Fruit fly (Drosophila melanogaster): Measurements from ENCODE around the gene Ccm3.

Ccm3 gene

dm6 chr3R:15350993-15351426, 20.7 kb upstream of the Ccm3 start, which contains the start of the genes Trs33 and Tmtc4 (continued):
- TF ChIP-seq Mad (GFP tag; optimal IDR thresholded peaks at IDR 0.05) (no peak), aop (GFP tag; IDR thresholded peaks at IDR 0.05) (no peak), CG7556 (GFP tag; optimal IDR thresholded peaks at IDR 0.05) (peak; percentile 34), Sox100B (GFP tag; optimal IDR thresholded peaks at IDR 0.05) (no peak), jumu (GFP tag; optimal IDR thresholded peaks at IDR 0.05) (no peak), PHDP (tag; optimal IDR thresholded peaks at IDR 0.05) (peak; percentile 51), jigr1 (GFP tag; IDR thresholded peaks at IDR 0.05) (no peak), NC2β (GFP tag; optimal IDR thresholded peaks at IDR 0.05) (no peak), pzg (GFP tag; optimal IDR thresholded peaks at IDR 0.05) (peak; percentile 37), CG1647 (GFP tag; optimal IDR thresholded peaks at IDR 0.05) (no peak), CG10565 (GFP tag; optimal IDR thresholded peaks at IDR 0.05) (no peak), Ptx1 (GFP tag; IDR thresholded peaks at IDR 0.05) (0 out of 2 replicates have a peak, but pooled peaks have one; percentile 33), CG16863 (GFP tag; optimal IDR thresholded peaks at IDR 0.05) (no peak), CG10209 (GFP tag; optimal IDR thresholded peaks at IDR 0.05) (peak; percentile 21), stc (GFP tag; IDR thresholded peaks at IDR 0.05) (no peak), CG13296 (GFP tag; optimal IDR thresholded peaks at IDR 0.05) (peak; percentile 12), CG3726 (GFP tag; IDR thresholded peaks at IDR 0.05) (no peak), GATAe (GFP tag; conservative IDR thresholded peaks at IDR 0.05) (no peak), CG15073 (GFP tag; optimal IDR thresholded peaks at IDR 0.05) (no peak), CG3163 (GFP tag; optimal IDR thresholded peaks at IDR 0.05) (no peak), gro (GFP tag; optimal IDR thresholded peaks at IDR 0.05) (no peak), CG8359 (GFP tag; optimal IDR thresholded peaks at IDR 0.05; ENCODE audit: borderline replicate concordance) (no peak), Dad (GFP tag; optimal IDR thresholded peaks at IDR 0.05) (no peak), Rfx (GFP tag; IDR thresholded peaks at IDR 0.05) (no peak; the same call in 1 of the 2 replicates), Taf1 (GFP tag; IDR thresholded peaks at IDR 0.05) (no peak), Doc2 (GFP tag; IDR thresholded peaks at IDR 0.05) (no peak), Xbp1 (GFP tag; optimal IDR thresholded peaks at IDR 0.05) (peak; percentile 27), Lhr (GFP tag; optimal IDR thresholded peaks at IDR 0.05) (no peak), CG11398 (GFP tag; optimal IDR thresholded peaks at IDR 0.05) (no peak), CG31441 (GFP tag; IDR thresholded peaks at IDR 0.05) (peak; percentile 49; the same call in 1 of the 2 replicates), sob (GFP tag; IDR thresholded peaks at IDR 0.05) (no peak), Xrp1 (GFP tag; IDR thresholded peaks at IDR 0.05) (no peak), kah (GFP tag; optimal IDR thresholded peaks at IDR 0.05) (no peak), cwo (GFP tag; optimal IDR thresholded peaks at IDR 0.05) (no peak), Fer3 (tag; optimal IDR thresholded peaks at IDR 0.05) (peak; percentile 32), slou (GFP tag; optimal IDR thresholded peaks at IDR 0.05) (no peak), en (GFP tag; optimal IDR thresholded peaks at IDR 0.05) (no peak), CG6854 (GFP tag; optimal IDR thresholded peaks at IDR 0.05) (no peak), CG9797 (GFP tag; optimal IDR thresholded peaks at IDR 0.05) (no peak), abd-A (tag; optimal IDR thresholded peaks at IDR 0.05) (no peak), CG13424 (tag; optimal IDR thresholded peaks at IDR 0.05) (peak; percentile 67), lov (optimal IDR thresholded peaks at IDR 0.05) (no peak), lov (GFP tag; IDR thresholded peaks at IDR 0.05) (no peak), CG12071 (GFP tag; optimal IDR thresholded peaks at IDR 0.05) (no peak), HLH54F (GFP tag; optimal IDR thresholded peaks at IDR 0.05) (no peak), CG4854 (GFP tag; optimal IDR thresholded peaks at IDR 0.05) (no peak), CG14050 (GFP tag; IDR thresholded peaks at IDR 0.05) (no peak), tna (GFP tag; IDR thresholded peaks at IDR 0.05; ENCODE audit: partially characterized antibody) (no peak), trh (GFP tag; optimal IDR thresholded peaks at IDR 0.05) (no peak), al (GFP tag; IDR thresholded peaks at IDR 0.05) (no peak), ERR (GFP tag; optimal IDR thresholded peaks at IDR 0.05) (no peak), CG4707 (GFP tag; optimal IDR thresholded peaks at IDR 0.05) (no peak), NC2α (GFP tag; optimal IDR thresholded peaks at IDR 0.05) (no peak)
